Worm (Caenorhabditis elegans): ENCODE data around the gene Y58A7A.2.

DNA sequence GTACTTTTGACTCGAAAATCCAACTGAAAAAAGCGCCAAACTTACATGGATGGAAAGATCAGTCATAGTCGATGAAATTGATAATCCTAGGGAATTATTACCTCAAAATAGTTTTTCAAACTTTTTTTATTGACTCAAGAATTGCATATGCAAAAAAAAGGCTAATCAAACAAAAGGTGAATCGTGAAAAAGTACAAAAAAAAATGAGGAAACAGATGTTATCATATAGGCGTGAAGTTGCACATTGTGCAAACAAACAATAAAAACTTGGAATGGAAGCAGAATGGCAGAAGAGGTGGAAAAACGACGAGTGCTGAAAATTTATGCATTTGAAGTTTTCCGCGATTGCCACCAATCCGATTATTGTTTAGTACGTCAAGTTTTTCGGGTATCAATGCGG lies 25.9 kb downstream of the Y58A7A.2 start, which contains the start of gene exc-14:
- TF ChIP-seq him-1 (tag; optimal IDR thresholded peaks at IDR 0.05), result no peak
- TF ChIP-seq dao-5 (tag; optimal IDR thresholded peaks at IDR 0.05), result no peak
- no peak for TF ChIP-seq W03F9.2 (tag; optimal IDR thresholded peaks at IDR 0.05)
